Fruit fly (Drosophila melanogaster) whole organism, wandering third instar larva: ENCODE measurements around the gene CG10479.

Experiments used
- CG32264 ChIP-seq: fragments of 200-800 bp; sonication (Bioruptor generic); optimal IDR thresholded peaks from 2 replicates; lab custom pipeline; 2016; ENCODE audit warnings: missing biosample characterization, missing genetic modification characterization
- CG9705 ChIP-seq: fragments of 200-800 bp; sonication (Bioruptor generic); optimal IDR thresholded peaks from 2 replicates; lab custom pipeline; 2018; ENCODE audit warnings: missing biosample characterization, mild to moderate bottlenecking, missing genetic modification characterization
- Dif ChIP-seq: fragments of 200-275, 200-300 bp; sonication (Bioruptor generic); optimal IDR thresholded peaks from 2 replicates; lab custom pipeline; 2018; ENCODE audit warnings: missing biosample characterization, missing genetic modification characterization; ENCODE audit not compliant: partially characterized antibody
- GATAd ChIP-seq: sonication (Bioruptor generic); optimal IDR thresholded peaks from 2 replicates; lab custom pipeline; 2016; ENCODE audit warnings: missing biosample characterization, missing genetic modification characterization
- Hnf4 ChIP-seq: fragments of 200-800 bp; sonication (Bioruptor generic); optimal IDR thresholded peaks from 2 replicates; lab custom pipeline; 2016; ENCODE audit warnings: missing biosample characterization, mild to moderate bottlenecking, missing genetic modification characterization
- Hr83 ChIP-seq: fragments of 200-300 bp; sonication (Bioruptor generic); optimal IDR thresholded peaks from 2 replicates; lab custom pipeline; 2016; ENCODE audit warnings: missing biosample characterization, mild to moderate bottlenecking, missing genetic modification characterization, moderate library complexity; ENCODE audit not compliant: poor library complexity, severe bottlenecking
- Myc ChIP-seq: fragments of >200 bp; optimal IDR thresholded peaks from 2 replicates; lab custom pipeline; 2017
- N ChIP-seq: fragments of >200 bp; optimal IDR thresholded peaks from 2 replicates; lab custom pipeline; 2018; ENCODE audit warnings: missing biosample characterization, missing external identifiers, missing genetic modification characterization
- OdsH ChIP-seq: fragments of 200-800 bp; sonication (Bioruptor generic); optimal IDR thresholded peaks from 2 replicates; lab custom pipeline; 2016; ENCODE audit warnings: missing biosample characterization, mild to moderate bottlenecking, missing genetic modification characterization
- foxo ChIP-seq, 2 experiments: fragments of 200-800 bp; sonication (Bioruptor generic); optimal IDR thresholded peaks; 2 replicates in 1 of 2; 3 replicates in 1 of 2; lab custom pipeline; 2016 to 2017; ENCODE audit warnings: missing biosample characterization in 2 of 2, missing genetic modification characterization in 2 of 2
- fru ChIP-seq: fragments of 200-800 bp; sonication (Bioruptor generic); optimal IDR thresholded peaks from 3 replicates; lab custom pipeline; 2016; ENCODE audit warnings: missing biosample characterization, mild to moderate bottlenecking, missing genetic modification characterization
- lola ChIP-seq: fragments of >200 bp; optimal IDR thresholded peaks from 2 replicates; lab custom pipeline; 2017; ENCODE audit warnings: missing biosample characterization, missing genetic modification characterization
- psq ChIP-seq: fragments of 200-800 bp; sonication (Bioruptor generic); optimal IDR thresholded peaks from 3 replicates; lab custom pipeline; 2017; ENCODE audit warnings: missing biosample characterization, mild to moderate bottlenecking, missing genetic modification characterization, moderate library complexity
- sv ChIP-seq: fragments of 200-800 bp; sonication (Bioruptor generic); optimal IDR thresholded peaks from 3 replicates; lab custom pipeline; 2016; ENCODE audit warnings: missing biosample characterization, missing genetic modification characterization

DNA sequence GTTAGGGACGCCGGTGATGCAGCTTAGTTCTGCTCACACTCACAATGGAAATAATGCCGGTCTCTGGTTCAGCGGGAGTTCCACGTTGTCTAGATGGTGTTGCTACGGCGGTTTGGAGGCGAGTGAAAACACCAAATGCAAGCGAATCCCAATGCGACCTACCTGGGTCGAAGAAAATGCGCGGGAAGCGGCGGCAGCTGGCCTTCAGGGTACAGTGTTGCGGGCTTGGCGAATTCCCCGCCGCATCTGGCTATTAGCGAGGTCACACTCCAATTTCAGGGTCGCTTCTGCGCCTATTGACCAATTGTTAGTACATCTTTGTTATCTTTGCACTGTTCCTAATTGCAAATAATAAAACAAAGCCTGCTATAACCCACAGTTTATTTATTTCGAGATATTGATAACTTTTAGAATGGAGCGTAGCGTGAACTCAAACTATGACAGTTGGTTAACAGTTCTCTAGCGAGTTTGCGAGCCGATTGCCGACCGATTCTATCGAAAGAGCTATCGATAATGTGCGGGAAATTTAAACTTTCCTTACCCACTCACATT lies 43.4 kb downstream of the CG10479 start, which contains the start of gene Rcc1:
- no peak for TF ChIP-seq Hr83 (GFP tag; lab: Kevin White, UChicago)
- no peak for TF ChIP-seq GATAd (GFP tag; lab: Kevin White, UChicago)
- peak; percentile 98 for TF ChIP-seq Myc (lab: Kevin White, UChicago)
- no peak for TF ChIP-seq Dif (GFP tag; lab: Kevin White, UChicago)
- TF ChIP-seq CG32264 (GFP tag; lab: Kevin White, UChicago): no peak
- TF ChIP-seq psq: no peak
- TF ChIP-seq OdsH (GFP tag; lab: Kevin White, UChicago): no peak
- TF ChIP-seq Hnf4 (GFP tag; lab: Kevin White, UChicago): no peak
- no peak for TF ChIP-seq fru
- TF ChIP-seq lola (GFP tag; lab: Kevin White, UChicago): no peak
- no peak for TF ChIP-seq N (GFP tag; lab: Kevin White, UChicago)
- TF ChIP-seq CG9705 (GFP tag; lab: Kevin White, UChicago): no peak
- peak in 1 of 2 experiments; percentile 2 for TF ChIP-seq foxo (GFP tag; optimal IDR thresholded peaks at IDR 0.05; lab: Kevin White, UChicago)
- TF ChIP-seq sv (GFP tag; lab: Kevin White, UChicago): no peak
